Fruit fly (Drosophila melanogaster) whole organism, embryonic: Measurements from ENCODE around the gene CG13613.
A peak's percentile ranks its signal among the peaks of the same experiment; 100 is the strongest.

Source experiments
- Abd-B ChIP-seq: fragments of 200-800 bp; sonication (Bioruptor generic); optimal IDR thresholded peaks from 2 replicates; lab custom pipeline; 2018; ENCODE audit warnings: missing biosample characterization, mild to moderate bottlenecking, missing genetic modification characterization, moderate library complexity
- Antp ChIP-seq: fragments of 200-800 bp; sonication (Bioruptor generic); optimal IDR thresholded peaks from 3 replicates; lab custom pipeline; 2016; ENCODE audit warnings: missing biosample characterization, missing genetic modification characterization
- Bgb ChIP-seq: fragments of 200-800 bp; sonication (Bioruptor generic); IDR thresholded peaks from 2 replicates; pipeline ENCODE4 v1.3.6; 2022; ENCODE audit warnings: missing biosample characterization, missing genetic modification characterization; ENCODE audit not compliant: partially characterized antibody
- CG10267 ChIP-seq: fragments of 200-800 bp; sonication (Bioruptor generic); optimal IDR thresholded peaks from 2 replicates; lab custom pipeline; 2018; ENCODE audit warnings: missing biosample characterization, mild to moderate bottlenecking, missing genetic modification characterization, moderate library complexity
- CG13775 ChIP-seq: fragments of 200-800 bp; sonication (Bioruptor generic); optimal IDR thresholded peaks from 3 replicates; lab custom pipeline; 2017; ENCODE audit warnings: missing biosample characterization, mild to moderate bottlenecking, missing genetic modification characterization
- CG13894 ChIP-seq: fragments of 200-800 bp; sonication (Bioruptor generic); optimal IDR thresholded peaks from 3 replicates; lab custom pipeline; 2018; ENCODE audit warnings: missing biosample characterization, mild to moderate bottlenecking, missing genetic modification characterization, moderate library complexity
- CG14710 ChIP-seq: fragments of 200-800 bp; sonication (Bioruptor generic); optimal IDR thresholded peaks from 3 replicates; lab custom pipeline; 2019; ENCODE audit warnings: missing biosample characterization, mild to moderate bottlenecking, missing genetic modification characterization, moderate library complexity
- CG17186 ChIP-seq: fragments of 200-800 bp; sonication (Bioruptor generic); optimal IDR thresholded peaks from 3 replicates; lab custom pipeline; 2017; ENCODE audit warnings: missing biosample characterization, missing genetic modification reagents, missing genetic modification characterization
- CG17385 ChIP-seq: fragments of 200-800 bp; sonication (Bioruptor generic); optimal IDR thresholded peaks from 3 replicates; lab custom pipeline; 2018; ENCODE audit warnings: missing biosample characterization, mild to moderate bottlenecking, missing genetic modification characterization
- CG18599 ChIP-seq: fragments of 200-800 bp; sonication (Bioruptor generic); optimal IDR thresholded peaks from 3 replicates; lab custom pipeline; 2017; ENCODE audit warnings: missing biosample characterization, missing genetic modification characterization, mild to moderate bottlenecking, moderate library complexity, missing genetic modification reagents
- CG2889 ChIP-seq: fragments of 200-800 bp; sonication (Bioruptor generic); IDR thresholded peaks from 3 replicates; pipeline ENCODE4 v1.3.6; 2022; ENCODE audit warnings: missing biosample characterization, missing genetic modification characterization
- CG31441 ChIP-seq: fragments of 200-800 bp; sonication (Bioruptor generic); IDR thresholded peaks from 2 replicates; pipeline ENCODE4 v1.3.6; 2022; ENCODE audit warnings: missing biosample characterization, missing genetic modification characterization
- CG33557 ChIP-seq: fragments of 200-800 bp; sonication (Bioruptor generic); optimal IDR thresholded peaks from 2 replicates; lab custom pipeline; 2019; ENCODE audit warnings: missing biosample characterization, mild to moderate bottlenecking, missing genetic modification characterization, moderate library complexity
- CG43689 ChIP-seq: fragments of 200-800 bp; sonication (Bioruptor generic); IDR thresholded peaks from 2 replicates; pipeline ENCODE4 v1.3.6; 2022; ENCODE audit warnings: missing biosample characterization, missing genetic modification characterization
- CG4707 ChIP-seq: fragments of 200-800 bp; sonication (Bioruptor generic); optimal IDR thresholded peaks from 2 replicates; lab custom pipeline; 2018; ENCODE audit warnings: missing biosample characterization, mild to moderate bottlenecking, missing genetic modification characterization, moderate library complexity
- CG4854 ChIP-seq: fragments of 200-800 bp; sonication (Bioruptor generic); optimal IDR thresholded peaks from 2 replicates; lab custom pipeline; 2016; ENCODE audit warnings: missing biosample characterization, missing genetic modification characterization, inconsistent platforms
- CG7357 ChIP-seq: fragments of 200-800 bp; sonication (Bioruptor generic); IDR thresholded peaks from 3 replicates; pipeline ENCODE4 v1.3.6; 2022; ENCODE audit warnings: missing biosample characterization, missing genetic modification characterization
- CG7987 ChIP-seq: fragments of 200-800 bp; sonication (Bioruptor generic); optimal IDR thresholded peaks from 2 replicates; lab custom pipeline; 2018; ENCODE audit warnings: missing biosample characterization, mild to moderate bottlenecking, missing genetic modification characterization, moderate library complexity
- CG8924 ChIP-seq: fragments of 200-800 bp; optimal IDR thresholded peaks from 3 replicates; lab custom pipeline; 2019; ENCODE audit warnings: missing biosample characterization, mild to moderate bottlenecking, missing genetic modification characterization, moderate library complexity
- CG8944 ChIP-seq: fragments of 200-800 bp; sonication (Bioruptor generic); optimal IDR thresholded peaks from 3 replicates; lab custom pipeline; 2016; ENCODE audit warnings: missing biosample characterization, missing genetic modification characterization
- CG9609 ChIP-seq: fragments of 200-800 bp; sonication (Bioruptor generic); optimal IDR thresholded peaks from 3 replicates; lab custom pipeline; 2016; ENCODE audit warnings: missing biosample characterization, missing genetic modification characterization
- CG9797 ChIP-seq: fragments of 200-800 bp; sonication (Bioruptor generic); optimal IDR thresholded peaks from 3 replicates; lab custom pipeline; 2018; ENCODE audit warnings: missing biosample characterization, mild to moderate bottlenecking, missing genetic modification characterization
- Dll ChIP-seq: fragments of 200-800 bp; sonication (Bioruptor generic); IDR thresholded peaks from 4 replicates; pipeline ENCODE4 v1.3.6; 2022; ENCODE audit warnings: missing biosample characterization, missing genetic modification characterization; ENCODE audit not compliant: partially characterized antibody
- Fer3 ChIP-seq: fragments of 200-800 bp; sonication (Bioruptor generic); optimal IDR thresholded peaks from 2 replicates; lab custom pipeline; 2018; ENCODE audit warnings: missing biosample characterization, mild to moderate bottlenecking, missing genetic modification characterization, moderate library complexity
- HLHmδ ChIP-seq: fragments of 200-800 bp; sonication (Bioruptor generic); optimal IDR thresholded peaks from 2 replicates; lab custom pipeline; 2018; ENCODE audit warnings: missing biosample characterization, mild to moderate bottlenecking, missing genetic modification characterization, moderate library complexity
- HmgZ ChIP-seq: fragments of 200-800 bp; sonication (Bioruptor generic); optimal IDR thresholded peaks from 2 replicates; lab custom pipeline; 2018; ENCODE audit warnings: missing biosample characterization, mild to moderate bottlenecking, missing genetic modification characterization
- Hmx ChIP-seq: fragments of 200-800 bp; sonication (Bioruptor generic); optimal IDR thresholded peaks from 2 replicates; lab custom pipeline; 2016; ENCODE audit warnings: missing biosample characterization, missing genetic modification characterization
- Mad ChIP-seq: fragments of 200-800 bp; sonication (Bioruptor generic); optimal IDR thresholded peaks from 2 replicates; lab custom pipeline; 2016; ENCODE audit warnings: missing biosample characterization, missing genetic modification characterization
- Meics ChIP-seq: fragments of 200-800 bp; sonication (Bioruptor generic); optimal IDR thresholded peaks from 2 replicates; lab custom pipeline; 2017; ENCODE audit warnings: missing biosample characterization, mild to moderate bottlenecking, missing genetic modification characterization
- Six4 ChIP-seq: fragments of 200-800 bp; sonication (Bioruptor generic); optimal IDR thresholded peaks from 2 replicates; lab custom pipeline; 2016; ENCODE audit warnings: missing biosample characterization, missing genetic modification characterization
- Spps ChIP-seq: fragments of 200-800 bp; sonication (Bioruptor generic); optimal IDR thresholded peaks from 2 replicates; lab custom pipeline; 2018; ENCODE audit warnings: missing biosample characterization, mild to moderate bottlenecking, missing genetic modification characterization
- Stat92E ChIP-seq, 3 experiments: fragments of >200 bp in 2 of 3; fragments of 200-800 bp in 1 of 3; sonication (Bioruptor generic) in 1 of 3; optimal IDR thresholded peaks; 2 replicates each; lab custom pipeline; 2017 to 2019; ENCODE audit warnings: missing biosample characterization in 3 of 3, missing genetic modification characterization in 3 of 3, mild to moderate bottlenecking in 1 of 3, moderate library complexity in 1 of 3
- bigmax ChIP-seq: fragments of 200-800 bp; sonication (Bioruptor generic); optimal IDR thresholded peaks from 2 replicates; lab custom pipeline; 2018; ENCODE audit warnings: missing biosample characterization, mild to moderate bottlenecking, missing genetic modification characterization
- br ChIP-seq: fragments of >200 bp; optimal IDR thresholded peaks from 2 replicates; lab custom pipeline; 2017
- dati ChIP-seq: fragments of 200-800 bp; sonication (Bioruptor generic); IDR thresholded peaks from 2 replicates; pipeline ENCODE4 v1.3.6; 2022; ENCODE audit warnings: missing biosample characterization, missing genetic modification characterization
- dpn ChIP-seq, 2 experiments: fragments of 200-800 bp; sonication (Bioruptor generic); optimal IDR thresholded peaks; 3 replicates each; lab custom pipeline; 2016; ENCODE audit warnings: missing biosample characterization in 2 of 2, missing genetic modification characterization in 2 of 2
- ham ChIP-seq: fragments of 200-800 bp; sonication (Bioruptor generic); IDR thresholded peaks from 2 replicates; pipeline ENCODE4 v1.3.6; 2022; ENCODE audit warnings: missing biosample characterization, missing genetic modification characterization
- hkb ChIP-seq, 2 experiments: fragments of 200-800 bp in 1 of 2; fragments of >200 bp in 1 of 2; sonication (Bioruptor generic) in 1 of 2; IDR thresholded peaks in 1 of 2; optimal IDR thresholded peaks in 1 of 2; 2 replicates each; pipeline versions ENCODE4 v1.3.6 to Lab custom; 2017 to 2022; ENCODE audit warnings: missing biosample characterization in 1 of 2, missing genetic modification characterization in 1 of 2
- luna ChIP-seq: fragments of 200-800 bp; sonication (Bioruptor generic); optimal IDR thresholded peaks from 2 replicates; lab custom pipeline; 2016; ENCODE audit warnings: missing biosample characterization, missing genetic modification characterization
- pan ChIP-seq, 4 experiments: fragments of >200 bp in 3 of 4; fragments of 200-800 bp in 1 of 4; sonication (Bioruptor generic) in 1 of 4; optimal IDR thresholded peaks in 3 of 4; IDR thresholded peaks in 1 of 4; 2 replicates each; pipeline versions ENCODE4 v1.3.6 to Lab custom; 2017 to 2022; ENCODE audit warnings: missing biosample characterization in 2 of 4, missing genetic modification characterization in 2 of 4, mixed read lengths in 1 of 4
- row ChIP-seq: fragments of 200-800 bp; sonication (Bioruptor generic); IDR thresholded peaks from 3 replicates; pipeline ENCODE4 v1.3.6; 2022; ENCODE audit warnings: missing biosample characterization, missing genetic modification characterization
- sens ChIP-seq: fragments of 200-800 bp; sonication (Bioruptor generic); peaks from one replicate; lab custom pipeline; 2016; ENCODE audit warnings: missing biosample characterization, missing genetic modification characterization
- sisA ChIP-seq: fragments of 200-800 bp; sonication (Bioruptor generic); IDR thresholded peaks from 2 replicates; pipeline ENCODE4 v1.3.6; 2022; ENCODE audit warnings: missing biosample characterization, missing genetic modification characterization
- sna ChIP-seq: fragments of 200-800 bp; sonication (Bioruptor generic); IDR thresholded peaks from 2 replicates; pipeline ENCODE4 v1.3.6; 2022; ENCODE audit warnings: missing biosample characterization, missing genetic modification characterization; ENCODE audit not compliant: partially characterized antibody
- sr ChIP-seq: fragments of 200-800 bp; sonication (Bioruptor generic); IDR thresholded peaks from 3 replicates; pipeline ENCODE4 v1.3.6; 2022; ENCODE audit warnings: missing biosample characterization, missing genetic modification characterization
- unc-4 ChIP-seq: fragments of 200-800 bp; sonication (Bioruptor generic); IDR thresholded peaks from 2 replicates; pipeline ENCODE4 v1.3.6; 2022; ENCODE audit warnings: missing biosample characterization, missing genetic modification characterization; ENCODE audit not compliant: partially characterized antibody
- z ChIP-seq: fragments of 200-800 bp; sonication (Bioruptor generic); IDR thresholded peaks from 3 replicates; pipeline ENCODE4 v1.3.6; 2022; ENCODE audit warnings: missing biosample characterization, missing genetic modification characterization

Gene CG13613

dm6 chr3R:24318217-24319082, 46.9 kb upstream of the CG13613 start, which contains the start of the genes Nab2 and BRWD3 (continued):
- TF ChIP-seq hkb (optimal IDR thresholded peaks at IDR 0.05; lab: Kevin White, UChicago) (no peak), hkb (GFP tag; IDR thresholded peaks at IDR 0.05; lab: Robert Waterston, UW) (0 out of 2 replicates have a peak, but pooled peaks have one; percentile 37), Mad (GFP tag; lab: Kevin White, UChicago) (peak; percentile 30), CG31441 (GFP tag; lab: Robert Waterston, UW) (no peak), CG7987 (GFP tag; lab: Kevin White, UChicago) (no peak), z (GFP tag; lab: Robert Waterston, UW) (no peak), CG33557 (no peak), ham (GFP tag; lab: Robert Waterston, UW) (no peak), CG9609 (GFP tag; lab: Kevin White, UChicago) (no peak), CG13894 (no peak), CG2889 (GFP tag; lab: Robert Waterston, UW) (no peak), Stat92E (GFP tag; optimal IDR thresholded peaks at IDR 0.05; lab: Kevin White, UChicago) (no peak), Antp (no peak), pan (optimal IDR thresholded peaks at IDR 0.05; lab: Kevin White, UChicago) (no peak), pan (GFP tag; optimal IDR thresholded peaks at IDR 0.05 in 1 of 2, IDR thresholded peaks at IDR 0.05 in 1 of 2) (peak in 1 of 2 experiments; percentile 31), bigmax (GFP tag; lab: Kevin White, UChicago) (no peak), Abd-B (GFP tag; lab: Kevin White, UChicago) (peak; percentile 3), Meics (GFP tag; lab: Kevin White, UChicago) (no peak), CG4707 (GFP tag; lab: Kevin White, UChicago) (no peak), CG14710 (tag; lab: Kevin White, UChicago) (peak; percentile 64), CG7357 (GFP tag; lab: Robert Waterston, UW) (peak; percentile 41; the same call in 1 of the 3 replicates), sr (GFP tag; lab: Robert Waterston, UW) (no peak), row (peak; percentile 70), luna (GFP tag; lab: Kevin White, UChicago) (no peak), HLHmδ (GFP tag; lab: Kevin White, UChicago) (no peak), HmgZ (peak; percentile 4), Fer3 (no peak), Hmx (GFP tag; lab: Kevin White, UChicago) (no peak), dpn (GFP tag; optimal IDR thresholded peaks at IDR 0.05; lab: Kevin White, UChicago) (peak in 1 of 2 experiments; percentile 15), CG9797 (GFP tag; lab: Kevin White, UChicago) (peak; percentile 4), sens (GFP tag; lab: Kevin White, UChicago) (peak; percentile 84), sisA (GFP tag; lab: Robert Waterston, UW) (peak; percentile 11; the same call in 1 of the 2 replicates), CG18599 (GFP tag; lab: Kevin White, UChicago) (no peak), Bgb (GFP tag; lab: Robert Waterston, UW) (peak; percentile 81), CG10267 (tag; lab: Kevin White, UChicago) (no peak), CG17385 (GFP tag; lab: Kevin White, UChicago) (peak; percentile 93), Spps (no peak), dati (GFP tag; lab: Robert Waterston, UW) (no peak), CG4854 (GFP tag; lab: Kevin White, UChicago) (no peak), Six4 (GFP tag; lab: Kevin White, UChicago) (no peak), Dll (GFP tag; lab: Robert Waterston, UW) (peak; percentile 67; the same call in 3 of the 4 replicates), unc-4 (GFP tag; lab: Robert Waterston, UW) (peak; percentile 62), CG8944 (GFP tag; lab: Kevin White, UChicago) (no peak), CG8924 (tag; lab: Kevin White, UChicago) (peak; percentile 42), sna (GFP tag; lab: Robert Waterston, UW) (peak; percentile 27; the same call in 1 of the 2 replicates), CG13775 (GFP tag; lab: Kevin White, UChicago) (peak; percentile 68), CG17186 (GFP tag; lab: Kevin White, UChicago) (no peak), br (no peak), CG43689 (GFP tag; lab: Robert Waterston, UW) (no peak)
